Worm (Caenorhabditis elegans) whole organism, late embryonic: ENCODE data around the gene syx-18.
A peak's percentile ranks its signal among the peaks of the same experiment; 100 is the strongest.

Experiments
- C38D4.7 ChIP-seq: fragments of 200-800 bp; sonication (Bioruptor generic); optimal IDR thresholded peaks from 2 replicates; lab custom pipeline; 2018; ENCODE audit warnings: mild to moderate bottlenecking, missing genetic modification characterization, moderate library complexity, missing compliant biosample characterization
- K02D7.2 ChIP-seq: sonication (generic microtip); optimal IDR thresholded peaks from 2 replicates; lab custom pipeline; 2017; ENCODE audit warnings: mild to moderate bottlenecking, missing genetic modification characterization, missing compliant biosample characterization
- K09A11.1 ChIP-seq: sonication (generic microtip); optimal IDR thresholded peaks from 2 replicates; lab custom pipeline; 2017; ENCODE audit warnings: antibody characterized with exemption, mild to moderate bottlenecking, missing genetic modification characterization, missing compliant biosample characterization; ENCODE audit not compliant: insufficient read depth
- T23F11.4 ChIP-seq: fragments of 200-800 bp; sonication (Bioruptor generic); optimal IDR thresholded peaks from 2 replicates; lab custom pipeline; 2018; ENCODE audit warnings: mild to moderate bottlenecking, missing genetic modification characterization, missing compliant biosample characterization
- ahr-1 ChIP-seq: sonication (generic microtip); optimal IDR thresholded peaks from 2 replicates; lab custom pipeline; 2016; ENCODE audit warnings: missing genetic modification characterization, missing compliant biosample characterization
- ceh-14 ChIP-seq: sonication (generic microtip); optimal IDR thresholded peaks from 2 replicates; lab custom pipeline; 2016; ENCODE audit warnings: missing genotype, missing genetic modification characterization, missing compliant biosample characterization
- ceh-31 ChIP-seq: sonication (generic microtip); optimal IDR thresholded peaks from 2 replicates; lab custom pipeline; 2016; ENCODE audit warnings: missing genetic modification characterization, missing compliant biosample characterization
- ceh-48 ChIP-seq: sonication (generic microtip); optimal IDR thresholded peaks from 2 replicates; lab custom pipeline; 2016; ENCODE audit warnings: missing genetic modification characterization, inconsistent platforms, missing compliant biosample characterization
- ceh-6 ChIP-seq: fragments of 200-800 bp; sonication (Bioruptor generic); optimal IDR thresholded peaks from 2 replicates; lab custom pipeline; 2018; ENCODE audit warnings: mild to moderate bottlenecking, missing genetic modification characterization, missing compliant biosample characterization
- ceh-9 ChIP-seq: sonication (generic microtip); optimal IDR thresholded peaks from 2 replicates; lab custom pipeline; 2016; ENCODE audit warnings: mild to moderate bottlenecking, missing genetic modification characterization, inconsistent platforms, missing compliant biosample characterization
- che-1 ChIP-seq: sonication (generic microtip); optimal IDR thresholded peaks from 2 replicates; lab custom pipeline; 2016; ENCODE audit warnings: mild to moderate bottlenecking, missing genetic modification characterization, missing compliant biosample characterization
- dmd-4 ChIP-seq: sonication (generic microtip); optimal IDR thresholded peaks from 2 replicates; lab custom pipeline; 2016; ENCODE audit warnings: borderline replicate concordance, missing genetic modification characterization, missing compliant biosample characterization
- dve-1 ChIP-seq: sonication (generic microtip); optimal IDR thresholded peaks from 2 replicates; lab custom pipeline; 2017; ENCODE audit warnings: antibody characterized with exemption, mild to moderate bottlenecking, missing genetic modification characterization, missing compliant biosample characterization
- elt-2 ChIP-seq: sonication (generic microtip); optimal IDR thresholded peaks from 2 replicates; lab custom pipeline; 2016; ENCODE audit warnings: missing genetic modification reagents, missing genetic modification characterization, missing compliant biosample characterization
- hlh-15 ChIP-seq: sonication (generic microtip); optimal IDR thresholded peaks from 2 replicates; lab custom pipeline; 2016; ENCODE audit warnings: missing genetic modification characterization, missing compliant biosample characterization
- hlh-30 ChIP-seq: sonication (generic microtip); optimal IDR thresholded peaks from 2 replicates; lab custom pipeline; 2017; ENCODE audit warnings: antibody characterized with exemption, missing genetic modification characterization, missing compliant biosample characterization; ENCODE audit not compliant: insufficient read depth
- hlh-6 ChIP-seq: sonication (generic microtip); optimal IDR thresholded peaks from 2 replicates; lab custom pipeline; 2016; ENCODE audit warnings: missing genotype, missing genetic modification characterization, missing compliant biosample characterization
- lim-6 ChIP-seq: sonication (generic microtip); optimal IDR thresholded peaks from 2 replicates; lab custom pipeline; 2016; ENCODE audit warnings: missing genetic modification characterization, missing compliant biosample characterization
- nfya-1 ChIP-seq: sonication (generic microtip); optimal IDR thresholded peaks from 2 replicates; lab custom pipeline; 2017; ENCODE audit warnings: missing genetic modification characterization, mild to moderate bottlenecking, missing compliant biosample characterization, antibody characterized with exemption, moderate library complexity
- npax-4 ChIP-seq: sonication (generic microtip); optimal IDR thresholded peaks from 2 replicates; lab custom pipeline; 2016; ENCODE audit warnings: missing genetic modification characterization, missing compliant biosample characterization
- odd-2 ChIP-seq: sonication (generic microtip); optimal IDR thresholded peaks from 2 replicates; lab custom pipeline; 2017; ENCODE audit warnings: antibody characterized with exemption, mild to moderate bottlenecking, missing genetic modification characterization, missing compliant biosample characterization
- pax-1 ChIP-seq: fragments of 150-350 bp; optimal IDR thresholded peaks from 2 replicates; lab custom pipeline; 2014; ENCODE audit warnings: missing biosample characterization, missing genetic modification characterization
- pqm-1 ChIP-seq: sonication (generic microtip); optimal IDR thresholded peaks from 2 replicates; lab custom pipeline; 2016; ENCODE audit warnings: missing genetic modification characterization, missing compliant biosample characterization
- rnt-1 ChIP-seq: sonication (generic microtip); optimal IDR thresholded peaks from 2 replicates; lab custom pipeline; 2016; ENCODE audit warnings: missing genetic modification characterization, missing compliant biosample characterization
- sdc-2 ChIP-seq: sonication (generic microtip); optimal IDR thresholded peaks from 2 replicates; lab custom pipeline; 2016; ENCODE audit warnings: missing genotype, missing genetic modification characterization, missing compliant biosample characterization
- sox-4 ChIP-seq: sonication (generic microtip); optimal IDR thresholded peaks from 2 replicates; lab custom pipeline; 2017; ENCODE audit warnings: mild to moderate bottlenecking, missing genetic modification characterization, inconsistent platforms, missing compliant biosample characterization
- tbx-2 ChIP-seq: sonication (generic microtip); optimal IDR thresholded peaks from 2 replicates; lab custom pipeline; 2016; ENCODE audit warnings: missing genetic modification characterization, missing compliant biosample characterization
- ttx-3 ChIP-seq: sonication (generic microtip); optimal IDR thresholded peaks from 2 replicates; lab custom pipeline; 2016; ENCODE audit warnings: missing genetic modification reagents, missing genetic modification characterization, missing compliant biosample characterization
- unc-55 ChIP-seq: sonication (generic microtip); optimal IDR thresholded peaks from 2 replicates; lab custom pipeline; 2017; ENCODE audit warnings: missing biosample characterization, missing genetic modification reagents, missing genetic modification characterization
- unc-86 ChIP-seq: sonication (generic microtip); optimal IDR thresholded peaks from 2 replicates; lab custom pipeline; 2016; ENCODE audit warnings: missing genetic modification characterization, missing compliant biosample characterization

Gene syx-18

ce11 chrV:6656451-6657115 lies 1.3 kb upstream of the syx-18 start, which contains the start of gene snb-1:
TSS of gene snb-1 (minus strand) at chrV:6656501.
- peak; percentile 46 for TF ChIP-seq ceh-48
- peak; percentile 35 for TF ChIP-seq ceh-31
- TF ChIP-seq pqm-1 (tag; lab: Kevin White, UChicago), result no peak
- TF ChIP-seq hlh-30, result peak; percentile 33
- no peak for TF ChIP-seq sox-4 (tag; lab: Kevin White, UChicago)
- TF ChIP-seq nfya-1, result peak; percentile 22
- peak; percentile 46 for TF ChIP-seq dve-1 (tag; lab: Kevin White, UChicago)
- TF ChIP-seq K09A11.1 (tag; lab: Kevin White, UChicago), result no peak
- peak; percentile 72 for TF ChIP-seq unc-55 (GFP tag; lab: Kevin White, UChicago)
- TF ChIP-seq C38D4.7 (GFP tag; lab: Kevin White, UChicago), result no peak

- TF ChIP-seq lim-6, result no peak
- no peak for TF ChIP-seq hlh-15 (tag; lab: Kevin White, UChicago)
- no peak for TF ChIP-seq che-1
- TF ChIP-seq ceh-31, result no peak
- TF ChIP-seq ceh-6, result no peak
- no peak for TF ChIP-seq elt-2 (tag; lab: Kevin White, UChicago)
- TF ChIP-seq hlh-6, result no peak
- no peak for TF ChIP-seq npax-4 (tag; lab: Kevin White, UChicago)
- TF ChIP-seq ttx-3 (tag; lab: Kevin White, UChicago), result no peak
- TF ChIP-seq sdc-2 (tag; lab: Kevin White, UChicago), result no peak
- no peak for TF ChIP-seq ceh-14 (tag; lab: Kevin White, UChicago)
- no peak for TF ChIP-seq ceh-9
- TF ChIP-seq ceh-48, result no peak
- no peak for TF ChIP-seq nfya-1
- TF ChIP-seq ahr-1 (tag; lab: Kevin White, UChicago), result no peak
- TF ChIP-seq T23F11.4 (GFP tag; lab: Kevin White, UChicago), result no peak
- TF ChIP-seq K02D7.2 (tag; lab: Kevin White, UChicago), result no peak
Observed at ce11 chrV:6652051-6652450, 3.2 kb downstream of the syx-18 start, which contains the start of gene T10H9.8. TSS of gene T10H9.8 (plus strand) at chrV:6652351.

ce11 chrV:6650508-6650907 lies 4.7 kb downstream of the syx-18 start:
- TF ChIP-seq tbx-2, result no peak
- TF ChIP-seq dmd-4 (tag; lab: Kevin White, UChicago), result no peak
- TF ChIP-seq ceh-9, result no peak
- no peak for TF ChIP-seq K09A11.1 (tag; lab: Kevin White, UChicago)

- TF ChIP-seq hlh-30 (no peak), K09A11.1 (tag; lab: Kevin White, UChicago) (no peak), rnt-1 (tag; lab: Kevin White, UChicago) (no peak), hlh-6 (no peak)
Observed at ce11 chrV:6649317-6649716, 5.9 kb downstream of the syx-18 start, which contains the start of gene T10H9.1. TSS of gene T10H9.1 (plus strand) at chrV:6649617.

- TF ChIP-seq odd-2 (tag; lab: Kevin White, UChicago) (no peak), tbx-2 (no peak), unc-55 (GFP tag; lab: Kevin White, UChicago) (no peak), hlh-15 (tag; lab: Kevin White, UChicago) (no peak), pax-1 (tag; lab: Kevin White, UChicago) (no peak)
Observed at ce11 chrV:6645810-6646209, 9.4 kb downstream of the syx-18 start.

ce11 chrV:6632925-6633324 lies 22.3 kb downstream of the syx-18 start, which contains the start of gene scd-2:
TSS of gene scd-2 (plus strand) at chrV:6633225.
- no peak for TF ChIP-seq unc-86 (tag; lab: Kevin White, UChicago)
